Worm (Caenorhabditis elegans): ENCODE measurements around the gene F46G11.4.
A peak's percentile ranks its signal among the peaks of the same experiment; 100 is the strongest.

F46G11.4 gene

ce11 chrX:5813030-5813429, 14.4 kb upstream of the F46G11.4 start:
- TF ChIP-seq mes-4 (tag; optimal IDR thresholded peaks at IDR 0.05) (no peak), dox-1 (GFP tag; IDR thresholded peaks at IDR 0.05) (peak; percentile 53), B0336.3 (GFP tag; IDR thresholded peaks at IDR 0.05) (peak; percentile 24; the same call in 1 of the 2 replicates), cebp-1 (GFP tag; IDR thresholded peaks at IDR 0.05) (no peak), cebp-1 (tag; optimal IDR thresholded peaks at IDR 0.05) (peak; percentile 50), pha-4 (tag; optimal IDR thresholded peaks at IDR 0.05) (peak; percentile 40), hmg-1.2 (GFP tag; IDR thresholded peaks at IDR 0.05) (peak; percentile 13; the same call in 1 of the 2 replicates), ets-4 (GFP tag; optimal IDR thresholded peaks at IDR 0.05) (peak; percentile 86), unc-130 (GFP tag; optimal IDR thresholded peaks at IDR 0.05) (no peak), atf-7 (tag; optimal IDR thresholded peaks at IDR 0.05) (peak; percentile 10), nhr-80 (tag; optimal IDR thresholded peaks at IDR 0.05) (peak; percentile 97), madf-10 (tag; optimal IDR thresholded peaks at IDR 0.05) (no peak), unc-62 (GFP tag; optimal IDR thresholded peaks at IDR 0.05) (peak; percentile 59), ztf-18 (tag; optimal IDR thresholded peaks at IDR 0.05) (no peak)

- TF ChIP-seq madf-3 (GFP tag; IDR thresholded peaks at IDR 0.05): no peak
- no peak for TF ChIP-seq F55B11.4 (tag; optimal IDR thresholded peaks at IDR 0.05; ENCODE audit: borderline replicate concordance, insufficient read depth)
- TF ChIP-seq sea-2 (GFP tag; IDR thresholded peaks at IDR 0.05): no peak
- no peak for TF ChIP-seq lir-1 (GFP tag; conservative IDR thresholded peaks at IDR 0.05)
- TF ChIP-seq bed-2 (GFP tag; IDR thresholded peaks at IDR 0.05): no peak
- no peak for TF ChIP-seq nfyb-1 (GFP tag; IDR thresholded peaks at IDR 0.05)
- no peak for TF ChIP-seq let-607 (tag; optimal IDR thresholded peaks at IDR 0.05)
- no peak for TF ChIP-seq ZK185.1 (tag; optimal IDR thresholded peaks at IDR 0.05; ENCODE audit: poor library complexity, severe bottlenecking)
- TF ChIP-seq C06A6.2 (GFP tag; conservative IDR thresholded peaks at IDR 0.05): no peak
- no peak for TF ChIP-seq F23B12.7 (tag; optimal IDR thresholded peaks at IDR 0.05; ENCODE audit: insufficient read depth)
- no peak for TF ChIP-seq Y67H2A.10 (GFP tag; conservative IDR thresholded peaks at IDR 0.05)
- no peak for TF ChIP-seq mes-4 (tag; optimal IDR thresholded peaks at IDR 0.05)
- TF ChIP-seq egl-44 (GFP tag; IDR thresholded peaks at IDR 0.05): no peak
- no peak for TF ChIP-seq D2030.7 (GFP tag; IDR thresholded peaks at IDR 0.05)
- TF ChIP-seq nhr-120 (GFP tag; IDR thresholded peaks at IDR 0.05): no peak
- TF ChIP-seq ztf-26 (tag; optimal IDR thresholded peaks at IDR 0.05): no peak
- TF ChIP-seq let-526 (GFP tag; IDR thresholded peaks at IDR 0.05): 0 out of 2 replicates have a peak, but pooled peaks have one; percentile 15
- no peak for TF ChIP-seq akir-1 (GFP tag; optimal IDR thresholded peaks at IDR 0.05)
- TF ChIP-seq egl-18 (GFP tag; IDR thresholded peaks at IDR 0.05): 0 out of 2 replicates have a peak, but pooled peaks have one; percentile 25
- no peak for TF ChIP-seq pbrm-1 (GFP tag; IDR thresholded peaks at IDR 0.05)
- TF ChIP-seq ceh-58 (GFP tag; IDR thresholded peaks at IDR 0.05): no peak
- no peak for TF ChIP-seq Y53F4B.3 (GFP tag; IDR thresholded peaks at IDR 0.05)
- TF ChIP-seq tbp1 (GFP tag; optimal IDR thresholded peaks at IDR 0.05): no peak
- TF ChIP-seq hmg-20 (GFP tag; IDR thresholded peaks at IDR 0.05): no peak
- no peak for TF ChIP-seq F57C9.4 (tag; optimal IDR thresholded peaks at IDR 0.05)
- TF ChIP-seq hmg-1.2 (GFP tag; IDR thresholded peaks at IDR 0.05): peak; percentile 39; the same call in 1 of the 2 replicates
- no peak for TF ChIP-seq snpc-4 (GFP tag; optimal IDR thresholded peaks at IDR 0.05)
- TF ChIP-seq snpc-4 (tag; optimal IDR thresholded peaks at IDR 0.05): no peak
- no peak for TF ChIP-seq Y53G8AR.9 (GFP tag; conservative IDR thresholded peaks at IDR 0.05)
- no peak for TF ChIP-seq T07F8.4 (tag; optimal IDR thresholded peaks at IDR 0.05)
- no peak for TF ChIP-seq him-1 (tag; optimal IDR thresholded peaks at IDR 0.05)
- no peak for TF ChIP-seq ama-1 (optimal IDR thresholded peaks at IDR 0.05)
- no peak for TF ChIP-seq ama-1 (GFP tag; optimal IDR thresholded peaks at IDR 0.05)
- no peak for TF ChIP-seq rpc-1 (optimal IDR thresholded peaks at IDR 0.05)
- TF ChIP-seq rpc-1 (tag; optimal IDR thresholded peaks at IDR 0.05): no peak
- peak; percentile 17 for TF ChIP-seq lin-40 (tag; optimal IDR thresholded peaks at IDR 0.05)
- TF ChIP-seq F22D6.2 (tag; optimal IDR thresholded peaks at IDR 0.05): no peak
- TF ChIP-seq B0336.3 (GFP tag; IDR thresholded peaks at IDR 0.05): no peak
Measured at ce11 chrX:5811997-5812562, 13.5 kb upstream of the F46G11.4 start.

Measured in whole organism, young adult.